Worm (Caenorhabditis elegans): ENCODE measurements around the gene glrx-3.

DNA sequence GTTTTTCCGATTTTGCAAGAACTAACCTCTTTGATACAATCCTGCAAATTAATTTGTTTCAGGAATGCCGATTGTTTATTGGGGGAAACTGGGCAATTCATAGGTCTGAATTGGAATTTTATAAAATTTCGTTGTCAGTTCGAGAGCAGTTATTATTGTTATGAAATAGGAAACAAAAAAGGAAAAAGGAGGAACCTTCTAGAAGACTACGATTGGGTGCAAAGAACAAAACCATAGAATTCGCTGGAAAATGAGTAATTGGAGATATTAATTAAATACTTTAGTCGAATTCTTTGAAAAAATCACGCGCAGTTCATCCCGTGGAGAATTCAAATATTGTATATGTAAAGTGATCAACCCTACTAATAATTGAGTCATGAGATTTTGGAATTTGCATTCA is 46.3 kb upstream of the glrx-3 start, which contains the start of gene F13A2.9:
- no peak for TF ChIP-seq hmg-4 (GFP tag; optimal IDR thresholded peaks at IDR 0.05)
- TF ChIP-seq ama-1 (optimal IDR thresholded peaks at IDR 0.05): no peak
- TF ChIP-seq hnd-1 (tag; optimal IDR thresholded peaks at IDR 0.05): no peak
- no peak for TF ChIP-seq ceh-13 (GFP tag; optimal IDR thresholded peaks at IDR 0.05)
- TF ChIP-seq F13C5.2 (tag; optimal IDR thresholded peaks at IDR 0.05): no peak
- TF ChIP-seq ets-7 (tag; optimal IDR thresholded peaks at IDR 0.05): no peak
- TF ChIP-seq tra-4 (tag; optimal IDR thresholded peaks at IDR 0.05): no peak
- TF ChIP-seq tbx-37 (GFP tag; conservative IDR thresholded peaks at IDR 0.05): no peak
- no peak for TF ChIP-seq aly-1 (tag; optimal IDR thresholded peaks at IDR 0.05)

All from whole organism, early embryonic.